Fruit fly (Drosophila melanogaster) whole organism, pupa: ENCODE measurements around the gene CG31817.

ENCODE experiments used
- CG14655 ChIP-seq: fragments of 200-800 bp; sonication (Bioruptor generic); optimal IDR thresholded peaks from 3 replicates; lab custom pipeline; 2017; ENCODE audit warnings: mild to moderate bottlenecking, missing biosample characterization, missing genetic modification reagents, missing genetic modification characterization
- CG8301 ChIP-seq: fragments of 200-800 bp; sonication (Bioruptor generic); optimal IDR thresholded peaks from 2 replicates; lab custom pipeline; 2018; ENCODE audit warnings: missing biosample characterization, mild to moderate bottlenecking, missing genetic modification characterization
- CG9948 ChIP-seq: fragments of 200-800 bp; sonication (Bioruptor generic); optimal IDR thresholded peaks from 2 replicates; lab custom pipeline; 2018; ENCODE audit warnings: missing biosample characterization, mild to moderate bottlenecking, missing genetic modification characterization, moderate library complexity
- Pif1A ChIP-seq: fragments of 200-800 bp; sonication (Bioruptor generic); optimal IDR thresholded peaks from 3 replicates; lab custom pipeline; 2016; ENCODE audit warnings: missing biosample characterization, missing genetic modification characterization
- Snoo ChIP-seq: fragments of 200-800 bp; sonication (Bioruptor generic); optimal IDR thresholded peaks from 3 replicates; lab custom pipeline; 2017; ENCODE audit warnings: missing biosample characterization, mild to moderate bottlenecking, missing genetic modification characterization, inconsistent platforms
- gl ChIP-seq: fragments of 200-800 bp; sonication (Bioruptor generic); optimal IDR thresholded peaks from 2 replicates; lab custom pipeline; 2018; ENCODE audit warnings: missing biosample characterization, mild to moderate bottlenecking, missing genetic modification characterization

DNA sequence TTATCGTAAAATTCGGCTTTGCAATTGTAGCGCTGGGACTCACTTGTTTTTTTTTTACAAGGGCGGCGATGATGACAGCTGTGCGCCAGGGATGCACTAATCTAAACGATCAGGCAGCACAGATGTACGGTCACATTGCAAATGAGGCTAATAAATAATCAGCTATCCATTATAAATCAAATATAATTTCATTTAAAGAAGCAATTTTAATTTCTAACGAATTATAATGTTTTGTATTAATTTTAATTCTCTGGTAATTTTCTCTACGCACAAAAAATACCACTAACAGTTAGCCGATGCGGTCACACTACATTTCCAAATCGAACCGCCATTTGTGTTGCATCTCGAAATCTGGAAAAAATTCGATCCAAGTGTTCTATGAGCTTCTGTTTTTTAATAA, 27.0 kb downstream of the CG31817 start, which contains the start of the genes cni and fzy:
- TF ChIP-seq gl (tag; lab: Kevin White, UChicago), result no peak
- no peak for TF ChIP-seq Pif1A (GFP tag; lab: Kevin White, UChicago)
- no peak for TF ChIP-seq Snoo (tag; lab: Kevin White, UChicago)
- TF ChIP-seq CG14655 (GFP tag; lab: Kevin White, UChicago), result no peak
- TF ChIP-seq CG8301 (tag; lab: Kevin White, UChicago), result no peak
- no peak for TF ChIP-seq CG9948 (tag; lab: Kevin White, UChicago)
